Fruit fly (Drosophila melanogaster): Measurements from ENCODE around the gene CG31910.

Gene CG31910

dm6 chr2L:6759528-6759927, 14.1 kb upstream of the CG31910 start, which contains the start of gene CG11322:
Gene CG11322, minus strand, starts transcription at chr2L:6759628.
- TF ChIP-seq Crg-1 (GFP tag; optimal IDR thresholded peaks at IDR 0.05) (no peak), Mnt (GFP tag; optimal IDR thresholded peaks at IDR 0.05) (no peak), pad (GFP tag; optimal IDR thresholded peaks at IDR 0.05) (no peak), CG1620 (GFP tag; optimal IDR thresholded peaks at IDR 0.05) (no peak), cnc (optimal IDR thresholded peaks at IDR 0.05) (no peak)

- TF ChIP-seq Crg-1 (GFP tag; optimal IDR thresholded peaks at IDR 0.05) (no peak), tj (GFP tag; optimal IDR thresholded peaks at IDR 0.05) (no peak), cic (GFP tag; optimal IDR thresholded peaks at IDR 0.05) (no peak), Mnt (GFP tag; optimal IDR thresholded peaks at IDR 0.05) (no peak), cnc (optimal IDR thresholded peaks at IDR 0.05) (no peak), CG11617 (GFP tag; optimal IDR thresholded peaks at IDR 0.05) (no peak), Hr96 (GFP tag; optimal IDR thresholded peaks at IDR 0.05) (no peak), kay (GFP tag; ENCODE audit: borderline replicate concordance) (no peak), CG14711 (tag; optimal IDR thresholded peaks at IDR 0.05) (no peak), CG5204 (GFP tag; optimal IDR thresholded peaks at IDR 0.05) (no peak), CG7045 (GFP tag; optimal IDR thresholded peaks at IDR 0.05) (no peak), pad (GFP tag; optimal IDR thresholded peaks at IDR 0.05) (no peak), Clk (GFP tag; optimal IDR thresholded peaks at IDR 0.05) (no peak), toe (GFP tag; optimal IDR thresholded peaks at IDR 0.05) (no peak), CG33017 (tag; optimal IDR thresholded peaks at IDR 0.05) (no peak), CG1620 (GFP tag; optimal IDR thresholded peaks at IDR 0.05) (no peak), ovo (GFP tag; optimal IDR thresholded peaks at IDR 0.05) (no peak), CG7101 (tag; optimal IDR thresholded peaks at IDR 0.05) (no peak), CG12768 (GFP tag; optimal IDR thresholded peaks at IDR 0.05) (no peak), bab1 (GFP tag; optimal IDR thresholded peaks at IDR 0.05) (no peak)
Measured at dm6 chr2L:6751037-6751436, 5.6 kb upstream of the CG31910 start.

- TF ChIP-seq Mnt (GFP tag; optimal IDR thresholded peaks at IDR 0.05): no peak
- TF ChIP-seq CG11617 (GFP tag; optimal IDR thresholded peaks at IDR 0.05): no peak
- no peak for TF ChIP-seq CG14711 (tag; optimal IDR thresholded peaks at IDR 0.05)
- no peak for TF ChIP-seq CG7045 (GFP tag; optimal IDR thresholded peaks at IDR 0.05)
- no peak for TF ChIP-seq Crg-1 (GFP tag; optimal IDR thresholded peaks at IDR 0.05)
Measured at dm6 chr2L:6747814-6748213, 2.4 kb upstream of the CG31910 start, which contains the start of gene CG44271. Gene CG44271, minus strand, starts transcription at chr2L:6747914.

- TF ChIP-seq CG1620 (GFP tag; optimal IDR thresholded peaks at IDR 0.05) (no peak), kay (GFP tag; ENCODE audit: borderline replicate concordance) (peak; percentile 71), CG12768 (GFP tag; optimal IDR thresholded peaks at IDR 0.05) (no peak), Crg-1 (GFP tag; optimal IDR thresholded peaks at IDR 0.05) (no peak)
Measured at dm6 chr2L:6741980-6742591, 3.3 kb downstream of the CG31910 start, which contains the start of gene meng. Gene meng, plus strand, starts transcription at chr2L:6742502.

- TF ChIP-seq CG14711 (tag; optimal IDR thresholded peaks at IDR 0.05) (no peak), Mnt (GFP tag; optimal IDR thresholded peaks at IDR 0.05) (no peak), kay (GFP tag; ENCODE audit: borderline replicate concordance) (no peak)
Measured at dm6 chr2L:6740088-6740487, 5.3 kb downstream of the CG31910 start, which contains the start of gene TTLL3A. Gene TTLL3A, minus strand, starts transcription at chr2L:6740188.

dm6 chr2L:6732566-6732965, 12.9 kb downstream of the CG31910 start, which contains the start of gene TTLL3B:
Gene TTLL3B, plus strand, starts transcription at chr2L:6732866.
- TF ChIP-seq Hr96 (GFP tag; optimal IDR thresholded peaks at IDR 0.05) (no peak), CG7045 (GFP tag; optimal IDR thresholded peaks at IDR 0.05) (no peak), bab1 (GFP tag; optimal IDR thresholded peaks at IDR 0.05) (no peak), toe (GFP tag; optimal IDR thresholded peaks at IDR 0.05) (no peak), Clk (GFP tag; optimal IDR thresholded peaks at IDR 0.05) (no peak), pad (GFP tag; optimal IDR thresholded peaks at IDR 0.05) (no peak), kay (GFP tag; ENCODE audit: borderline replicate concordance) (no peak), CG5204 (GFP tag; optimal IDR thresholded peaks at IDR 0.05) (no peak), CG12768 (GFP tag; optimal IDR thresholded peaks at IDR 0.05) (no peak), CG7101 (tag; optimal IDR thresholded peaks at IDR 0.05) (no peak), CG33017 (tag; optimal IDR thresholded peaks at IDR 0.05) (no peak)

dm6 chr2L:6723750-6724503, 21.5 kb downstream of the CG31910 start, which contains the start of gene Liprin-alpha:
Gene Liprin-alpha, plus strand, starts transcription at chr2L:6723903.
- TF ChIP-seq kay (GFP tag; ENCODE audit: borderline replicate concordance) (peak; percentile 40), CG12768 (GFP tag; optimal IDR thresholded peaks at IDR 0.05) (no peak), Mnt (GFP tag; optimal IDR thresholded peaks at IDR 0.05) (peak; percentile 9), CG7101 (tag; optimal IDR thresholded peaks at IDR 0.05) (no peak)
